Fruit fly (Drosophila melanogaster): Measurements from ENCODE around the gene Pdss2.

Pdss2 gene

dm6 chr3L:21031093-21031930 lies 3.6 kb downstream of the Pdss2 start, which contains the start of the genes CG10584 and Polr3E (continued):
- TF ChIP-seq CG32767 (GFP tag; IDR thresholded peaks at IDR 0.05) (peak; percentile 78; the same call in 1 of the 2 replicates), pnt (GFP tag; optimal IDR thresholded peaks at IDR 0.05) (peak; percentile 40), CG31224 (GFP tag; IDR thresholded peaks at IDR 0.05) (peak; percentile 66), CG12104 (GFP tag; optimal IDR thresholded peaks at IDR 0.05) (peak; percentile 92), slp2 (GFP tag; optimal IDR thresholded peaks at IDR 0.05) (peak; percentile 18), emc (GFP tag; optimal IDR thresholded peaks at IDR 0.05) (no peak), stc (GFP tag; IDR thresholded peaks at IDR 0.05) (peak; percentile 64), Doc2 (GFP tag; IDR thresholded peaks at IDR 0.05) (no peak), Hey (tag; optimal IDR thresholded peaks at IDR 0.05) (peak; percentile 33), shn (GFP tag; optimal IDR thresholded peaks at IDR 0.05) (peak; percentile 46), trem (tag; optimal IDR thresholded peaks at IDR 0.05) (peak; percentile 88), pfk (GFP tag; optimal IDR thresholded peaks at IDR 0.05) (peak; percentile 50), Mes4 (GFP tag; optimal IDR thresholded peaks at IDR 0.05) (peak; percentile 49), ac (GFP tag; optimal IDR thresholded peaks at IDR 0.05) (peak; percentile 67), tup (GFP tag; optimal IDR thresholded peaks at IDR 0.05) (peak; percentile 66), inv (GFP tag; IDR thresholded peaks at IDR 0.05; ENCODE audit: partially characterized antibody) (no peak), Vsx1 (GFP tag; optimal IDR thresholded peaks at IDR 0.05) (peak; percentile 86), Atf3 (GFP tag; optimal IDR thresholded peaks at IDR 0.05) (no peak), B-H1 (GFP tag; IDR thresholded peaks at IDR 0.05) (peak; percentile 65), CG13296 (GFP tag; optimal IDR thresholded peaks at IDR 0.05) (peak; percentile 97), CG13775 (GFP tag; optimal IDR thresholded peaks at IDR 0.05) (peak; percentile 96), dpn (GFP tag; optimal IDR thresholded peaks at IDR 0.05) (peak; percentile 56 to 90), CG14050 (GFP tag; IDR thresholded peaks at IDR 0.05) (peak; percentile 62), Ets97D (GFP tag; optimal IDR thresholded peaks at IDR 0.05) (peak; percentile 35), psq (GFP tag; optimal IDR thresholded peaks at IDR 0.05) (peak; percentile 80), CG9609 (GFP tag; optimal IDR thresholded peaks at IDR 0.05) (peak; percentile 11), sc (optimal IDR thresholded peaks at IDR 0.05) (no peak), sc (GFP tag; optimal IDR thresholded peaks at IDR 0.05) (peak; percentile 92), CG2120 (GFP tag; optimal IDR thresholded peaks at IDR 0.05) (peak; percentile 79), MESR4 (GFP tag; optimal IDR thresholded peaks at IDR 0.05) (peak; percentile 69), CG42726 (GFP tag; IDR thresholded peaks at IDR 0.05; ENCODE audit: partially characterized antibody) (peak; percentile 36; the same call in 1 of the 2 replicates), kay (GFP tag; optimal IDR thresholded peaks at IDR 0.05) (peak; percentile 78), bbx (GFP tag; IDR thresholded peaks at IDR 0.05; ENCODE audit: partially characterized antibody) (no peak), org-1 (GFP tag; optimal IDR thresholded peaks at IDR 0.05) (peak; percentile 87), HLHmδ (GFP tag; optimal IDR thresholded peaks at IDR 0.05) (no peak), CG10431 (GFP tag; optimal IDR thresholded peaks at IDR 0.05) (peak; percentile 90), CG15696 (tag; optimal IDR thresholded peaks at IDR 0.05) (peak; percentile 95), slbo (GFP tag; IDR thresholded peaks at IDR 0.05) (peak; percentile 83), CG13287 (GFP tag; IDR thresholded peaks at IDR 0.05; ENCODE audit: partially characterized antibody) (peak; percentile 41), Gug (GFP tag; IDR thresholded peaks at IDR 0.05) (peak; percentile 49; the same call in 1 of the 4 replicates), CG7372 (GFP tag; IDR thresholded peaks at IDR 0.05) (no peak; the same call in none of the 2 replicates), ems (GFP tag; optimal IDR thresholded peaks at IDR 0.05) (peak; percentile 41), repo (GFP tag; optimal IDR thresholded peaks at IDR 0.05) (no peak), tll (GFP tag; optimal IDR thresholded peaks at IDR 0.05) (peak in 1 of 2 experiments; percentile 51), br (optimal IDR thresholded peaks at IDR 0.05) (no peak), dati (GFP tag; IDR thresholded peaks at IDR 0.05) (peak; percentile 9; the same call in 1 of the 2 replicates), cwo (GFP tag; optimal IDR thresholded peaks at IDR 0.05) (peak; percentile 91), oc (tag; optimal IDR thresholded peaks at IDR 0.05) (peak; percentile 83), jigr1 (GFP tag; IDR thresholded peaks at IDR 0.05) (peak; percentile 62; the same call in 2 of the 3 replicates)
